Fruit fly (Drosophila melanogaster) whole organism, embryonic: ENCODE measurements around the gene CG33172.

Experiments used
- BEAF-32 ChIP-seq: fragments of 200-800 bp; sonication (Bioruptor generic); optimal IDR thresholded peaks from 3 replicates; lab custom pipeline; 2017; ENCODE audit warnings: missing biosample characterization, missing genetic modification characterization, mild to moderate bottlenecking, moderate library complexity, missing genetic modification reagents
- CG12659 ChIP-seq: fragments of 200-800 bp; sonication (Bioruptor generic); optimal IDR thresholded peaks from 3 replicates; lab custom pipeline; 2017; ENCODE audit warnings: mild to moderate bottlenecking, missing biosample characterization, missing genetic modification reagents, missing genetic modification characterization
- CG13287 ChIP-seq: fragments of 200-800 bp; sonication (Bioruptor generic); IDR thresholded peaks from 2 replicates; pipeline ENCODE4 v1.3.6; 2022; ENCODE audit warnings: missing biosample characterization, missing genetic modification characterization; ENCODE audit not compliant: partially characterized antibody
- CG14965 ChIP-seq: fragments of 200-800 bp; sonication (Bioruptor generic); optimal IDR thresholded peaks from 2 replicates; lab custom pipeline; 2016; ENCODE audit warnings: missing biosample characterization, missing genetic modification characterization, borderline replicate concordance
- CG15514 ChIP-seq: fragments of 200-800 bp; sonication (Bioruptor generic); optimal IDR thresholded peaks from 3 replicates; lab custom pipeline; 2017; ENCODE audit warnings: missing biosample characterization, missing genetic modification characterization, mild to moderate bottlenecking, moderate library complexity, missing genetic modification reagents
- CG1603 ChIP-seq: fragments of 200-800 bp; sonication (Bioruptor generic); optimal IDR thresholded peaks from 2 replicates; lab custom pipeline; 2019; ENCODE audit warnings: missing biosample characterization, mild to moderate bottlenecking, missing genetic modification characterization, moderate library complexity
- CG16813 ChIP-seq: fragments of 200-800 bp; sonication (Bioruptor generic); IDR thresholded peaks from 3 replicates; pipeline ENCODE4 v1.3.6; 2022; ENCODE audit warnings: missing biosample characterization, missing genetic modification characterization; ENCODE audit not compliant: partially characterized antibody
- CG17568 ChIP-seq: fragments of 200-800 bp; sonication (Bioruptor generic); optimal IDR thresholded peaks from 2 replicates; lab custom pipeline; 2018; ENCODE audit warnings: missing biosample characterization, mild to moderate bottlenecking, missing genetic modification characterization, moderate library complexity
- CG17802 ChIP-seq: fragments of 200-800 bp; sonication (Bioruptor generic); optimal IDR thresholded peaks from 2 replicates; lab custom pipeline; 2018; ENCODE audit warnings: missing biosample characterization, mild to moderate bottlenecking, missing genetic modification characterization, moderate library complexity
- CG18262 ChIP-seq: fragments of 200-800 bp; optimal IDR thresholded peaks from 3 replicates; lab custom pipeline; 2019; ENCODE audit warnings: missing biosample characterization, mild to moderate bottlenecking, missing genetic modification characterization, moderate library complexity
- CG2116 ChIP-seq: fragments of 200-800 bp; sonication (Bioruptor generic); optimal IDR thresholded peaks from 3 replicates; lab custom pipeline; 2018; ENCODE audit warnings: missing biosample characterization, mild to moderate bottlenecking, missing genetic modification characterization
- CG33557 ChIP-seq: fragments of 200-800 bp; sonication (Bioruptor generic); optimal IDR thresholded peaks from 2 replicates; lab custom pipeline; 2019; ENCODE audit warnings: missing biosample characterization, mild to moderate bottlenecking, missing genetic modification characterization, moderate library complexity
- CG4404 ChIP-seq: fragments of 200-800 bp; sonication (Bioruptor generic); IDR thresholded peaks from 2 replicates; pipeline ENCODE4 v1.3.6; 2022; ENCODE audit warnings: missing biosample characterization, missing genetic modification characterization
- CG6254 ChIP-seq: fragments of 200-800 bp; sonication (Bioruptor generic); optimal IDR thresholded peaks from 3 replicates; lab custom pipeline; 2017; ENCODE audit warnings: mild to moderate bottlenecking, missing biosample characterization, missing genetic modification reagents, missing genetic modification characterization
- CG7271 ChIP-seq: fragments of 200-800 bp; sonication (Bioruptor generic); optimal IDR thresholded peaks from 2 replicates; lab custom pipeline; 2018; ENCODE audit warnings: missing biosample characterization, mild to moderate bottlenecking, missing genetic modification characterization, moderate library complexity
- CG8281 ChIP-seq: fragments of 200-800 bp; sonication (Bioruptor generic); optimal IDR thresholded peaks from 2 replicates; lab custom pipeline; 2018; ENCODE audit warnings: missing biosample characterization, mild to moderate bottlenecking, missing genetic modification characterization, moderate library complexity
- CG8388 ChIP-seq: fragments of 200-800 bp; sonication (Bioruptor generic); optimal IDR thresholded peaks from 2 replicates; lab custom pipeline; 2019; ENCODE audit warnings: missing biosample characterization, mild to moderate bottlenecking, missing genetic modification characterization, moderate library complexity
- CG9727 ChIP-seq: fragments of 200-800 bp; sonication (Bioruptor generic); optimal IDR thresholded peaks from 3 replicates; lab custom pipeline; 2017; ENCODE audit warnings: missing biosample characterization, mild to moderate bottlenecking, missing genetic modification characterization
- Dll ChIP-seq: fragments of 200-800 bp; sonication (Bioruptor generic); IDR thresholded peaks from 4 replicates; pipeline ENCODE4 v1.3.6; 2022; ENCODE audit warnings: missing biosample characterization, missing genetic modification characterization; ENCODE audit not compliant: partially characterized antibody
- Dref ChIP-seq: fragments of 200-800 bp; sonication (Bioruptor generic); IDR thresholded peaks from 2 replicates; pipeline ENCODE4 v1.3.6; 2022; ENCODE audit warnings: missing biosample characterization, missing genetic modification characterization
- Gug ChIP-seq: fragments of 200-800 bp; sonication (Bioruptor generic); IDR thresholded peaks from 4 replicates; pipeline ENCODE4 v1.3.6; 2022; ENCODE audit warnings: missing biosample characterization, missing genetic modification characterization
- Mad ChIP-seq: fragments of 200-800 bp; sonication (Bioruptor generic); optimal IDR thresholded peaks from 2 replicates; lab custom pipeline; 2016; ENCODE audit warnings: missing biosample characterization, missing genetic modification characterization
- NC2α ChIP-seq: fragments of 200-800 bp; sonication (Bioruptor generic); optimal IDR thresholded peaks from 2 replicates; lab custom pipeline; 2016; ENCODE audit warnings: missing biosample characterization, missing genetic modification characterization
- NC2β ChIP-seq: fragments of 200-800 bp; sonication (Bioruptor generic); optimal IDR thresholded peaks from 2 replicates; lab custom pipeline; 2016; ENCODE audit warnings: missing biosample characterization, missing genetic modification characterization
- Oaz ChIP-seq: fragments of 200-800 bp; sonication (Bioruptor generic); IDR thresholded peaks from 2 replicates; pipeline ENCODE4 v1.3.6; 2022; ENCODE audit warnings: missing biosample characterization, missing genetic modification characterization
- Rfx ChIP-seq: fragments of 200-800 bp; sonication (Bioruptor generic); IDR thresholded peaks from 2 replicates; pipeline ENCODE4 v1.3.6; 2022; ENCODE audit warnings: missing biosample characterization, missing genetic modification characterization
- Sry-δ ChIP-seq: fragments of 200-800 bp; sonication (Bioruptor generic); optimal IDR thresholded peaks from 2 replicates; lab custom pipeline; 2016; ENCODE audit warnings: missing biosample characterization, missing genetic modification characterization
- aop ChIP-seq: fragments of 200-800 bp; sonication (Bioruptor generic); IDR thresholded peaks from 2 replicates; pipeline ENCODE4 v1.3.6; 2022; ENCODE audit warnings: missing biosample characterization, missing genetic modification characterization
- ase ChIP-seq: fragments of 200-800 bp; sonication (Bioruptor generic); IDR thresholded peaks from 3 replicates; pipeline ENCODE4 v1.3.6; 2022; ENCODE audit warnings: missing biosample characterization, missing genetic modification characterization
- bab2 ChIP-seq: fragments of 200-800 bp; sonication (Bioruptor generic); optimal IDR thresholded peaks from 2 replicates; lab custom pipeline; 2016; ENCODE audit warnings: missing biosample characterization, missing genetic modification characterization
- btn ChIP-seq: fragments of 200-800 bp; sonication (Bioruptor generic); optimal IDR thresholded peaks from 2 replicates; lab custom pipeline; 2016; ENCODE audit warnings: missing biosample characterization, missing genetic modification characterization
- ems ChIP-seq: fragments of 200-800 bp; sonication (Bioruptor generic); optimal IDR thresholded peaks from 3 replicates; lab custom pipeline; 2016; ENCODE audit warnings: missing biosample characterization, missing genetic modification characterization
- esg ChIP-seq: fragments of 200-800 bp; sonication (Bioruptor generic); conservative IDR thresholded peaks from 2 replicates; pipeline ENCODE4 v1.3.6; 2022; ENCODE audit warnings: missing biosample characterization, missing genetic modification characterization
- ftz-f1 ChIP-seq: fragments of 200-800 bp; sonication (Bioruptor generic); optimal IDR thresholded peaks from 2 replicates; lab custom pipeline; 2016; ENCODE audit warnings: missing biosample characterization, missing genetic modification characterization
- gem ChIP-seq: fragments of 200-800 bp; sonication (Bioruptor generic); optimal IDR thresholded peaks from 2 replicates; lab custom pipeline; 2019; ENCODE audit warnings: missing biosample characterization, mild to moderate bottlenecking, missing genetic modification characterization, moderate library complexity
- jigr1 ChIP-seq: fragments of 200-800 bp; sonication (Bioruptor generic); IDR thresholded peaks from 3 replicates; pipeline ENCODE4 v1.3.6; 2022; ENCODE audit warnings: missing biosample characterization, missing genetic modification characterization
- klu ChIP-seq: fragments of 200-800 bp; sonication (Bioruptor generic); IDR thresholded peaks from 2 replicates; pipeline ENCODE4 v1.3.6; 2022; ENCODE audit warnings: missing biosample characterization, missing genetic modification characterization
- lbe ChIP-seq: fragments of 200-800 bp; sonication (Bioruptor generic); optimal IDR thresholded peaks from 2 replicates; lab custom pipeline; 2016; ENCODE audit warnings: missing biosample characterization, mild to moderate bottlenecking, missing genetic modification characterization
- mld ChIP-seq: fragments of 200-800 bp; sonication (Bioruptor generic); IDR thresholded peaks from 3 replicates; pipeline ENCODE4 v1.3.6; 2022; ENCODE audit warnings: missing biosample characterization, missing genetic modification characterization; ENCODE audit not compliant: partially characterized antibody
- nerfin-1 ChIP-seq: fragments of 200-800 bp; sonication (Bioruptor generic); optimal IDR thresholded peaks from 3 replicates; lab custom pipeline; 2019; ENCODE audit warnings: missing biosample characterization, mild to moderate bottlenecking, missing genetic modification characterization, moderate library complexity
- nmo ChIP-seq: fragments of 200-800 bp; sonication (Bioruptor generic); optimal IDR thresholded peaks from 2 replicates; lab custom pipeline; 2018; ENCODE audit warnings: missing biosample characterization, mild to moderate bottlenecking, missing genetic modification characterization, moderate library complexity
- odd ChIP-seq: fragments of 200-800 bp; sonication (Bioruptor generic); optimal IDR thresholded peaks from 2 replicates; lab custom pipeline; 2017; ENCODE audit warnings: missing biosample characterization, mild to moderate bottlenecking, missing genetic modification characterization
- prd ChIP-seq, 3 experiments: fragments of >200 bp in 2 of 3; fragments of 200-800 bp in 1 of 3; sonication (Bioruptor generic) in 1 of 3; optimal IDR thresholded peaks in 2 of 3; IDR thresholded peaks in 1 of 3; 2 replicates in 2 of 3; 3 replicates in 1 of 3; pipeline versions ENCODE4 v1.3.6 to Lab custom; 2017 to 2022; ENCODE audit warnings: missing biosample characterization in 1 of 3, missing genetic modification characterization in 1 of 3
- row ChIP-seq: fragments of 200-800 bp; sonication (Bioruptor generic); IDR thresholded peaks from 3 replicates; pipeline ENCODE4 v1.3.6; 2022; ENCODE audit warnings: missing biosample characterization, missing genetic modification characterization
- tio ChIP-seq: fragments of 200-800 bp; sonication (Bioruptor generic); optimal IDR thresholded peaks from 2 replicates; lab custom pipeline; 2017; ENCODE audit warnings: missing biosample characterization, missing genetic modification characterization, inconsistent platforms
- tll ChIP-seq, 2 experiments: fragments of 200-800 bp in 1 of 2; fragments of >200 bp in 1 of 2; sonication (Bioruptor generic) in 1 of 2; optimal IDR thresholded peaks; 2 replicates each; lab custom pipeline; 2017 to 2019; ENCODE audit warnings: missing biosample characterization in 2 of 2, missing genetic modification characterization in 2 of 2, mild to moderate bottlenecking in 1 of 2, moderate library complexity in 1 of 2
- trem ChIP-seq: fragments of 200-800 bp; optimal IDR thresholded peaks from 3 replicates; lab custom pipeline; 2019; ENCODE audit warnings: missing biosample characterization, mild to moderate bottlenecking, missing genetic modification characterization, moderate library complexity
- unc-4 ChIP-seq: fragments of 200-800 bp; sonication (Bioruptor generic); IDR thresholded peaks from 2 replicates; pipeline ENCODE4 v1.3.6; 2022; ENCODE audit warnings: missing biosample characterization, missing genetic modification characterization; ENCODE audit not compliant: partially characterized antibody
- unpg ChIP-seq: fragments of 200-800 bp; sonication (Bioruptor generic); optimal IDR thresholded peaks from 3 replicates; lab custom pipeline; 2018; ENCODE audit warnings: missing biosample characterization, mild to moderate bottlenecking, missing genetic modification characterization, moderate library complexity
- wor ChIP-seq: fragments of 200-800 bp; sonication (Bioruptor generic); IDR thresholded peaks from 2 replicates; pipeline ENCODE4 v1.3.6; 2022; ENCODE audit warnings: missing biosample characterization, missing genetic modification characterization

The CG33172 gene

dm6 chrX:15737110-15737509 lies 32.4 kb upstream of the CG33172 start, which contains the start of gene Arp6 (continued):
- TF ChIP-seq Sry-δ (GFP tag; lab: Kevin White, UChicago) (peak; percentile 7), lbe (GFP tag; lab: Kevin White, UChicago) (no peak), CG2116 (GFP tag; lab: Kevin White, UChicago) (peak; percentile 40), CG14965 (GFP tag; lab: Kevin White, UChicago) (no peak), CG4404 (GFP tag; lab: Robert Waterston, UW) (no peak), esg (GFP tag; lab: Robert Waterston, UW) (no peak), CG13287 (no peak), Dref (GFP tag; lab: Robert Waterston, UW) (peak; percentile 57), BEAF-32 (GFP tag; lab: Kevin White, UChicago) (peak; percentile 32), mld (GFP tag; lab: Robert Waterston, UW) (no peak), NC2β (no peak), CG6254 (GFP tag; lab: Kevin White, UChicago) (no peak), ase (GFP tag; lab: Robert Waterston, UW) (no peak), tll (GFP tag; optimal IDR thresholded peaks at IDR 0.05; lab: Kevin White, UChicago) (no peak), CG17802 (tag; lab: Kevin White, UChicago) (no peak), prd (optimal IDR thresholded peaks at IDR 0.05; lab: Kevin White, UChicago) (no peak), prd (GFP tag; IDR thresholded peaks at IDR 0.05; lab: Robert Waterston, UW) (no peak), ftz-f1 (GFP tag; lab: Kevin White, UChicago) (no peak), Mad (GFP tag; lab: Kevin White, UChicago) (no peak), bab2 (GFP tag; lab: Kevin White, UChicago) (no peak), btn (GFP tag; lab: Kevin White, UChicago) (no peak), CG33557 (GFP tag; lab: Kevin White, UChicago) (no peak), aop (no peak), CG18262 (no peak), CG15514 (GFP tag; lab: Kevin White, UChicago) (peak; percentile 26), CG8281 (tag; lab: Kevin White, UChicago) (no peak), CG16813 (GFP tag; lab: Robert Waterston, UW) (no peak), nmo (no peak), jigr1 (GFP tag; lab: Robert Waterston, UW) (no peak), Gug (GFP tag; lab: Robert Waterston, UW) (no peak), CG7271 (tag; lab: Kevin White, UChicago) (no peak), unc-4 (GFP tag; lab: Robert Waterston, UW) (0 out of 2 replicates have a peak, but pooled peaks have one; percentile 24), row (GFP tag; lab: Robert Waterston, UW) (peak; percentile 61), CG8388 (GFP tag; lab: Kevin White, UChicago) (no peak), ems (GFP tag; lab: Kevin White, UChicago) (no peak), tio (no peak), odd (GFP tag; lab: Kevin White, UChicago) (no peak), Rfx (no peak), Oaz (GFP tag; lab: Robert Waterston, UW) (no peak), CG1603 (tag; lab: Kevin White, UChicago) (no peak), nerfin-1 (tag; lab: Kevin White, UChicago) (no peak), Dll (GFP tag; lab: Robert Waterston, UW) (0 out of 4 replicates have a peak, but pooled peaks have one; percentile 42), klu (GFP tag; lab: Robert Waterston, UW) (no peak), CG9727 (no peak), wor (GFP tag; lab: Robert Waterston, UW) (no peak), unpg (GFP tag; lab: Kevin White, UChicago) (no peak), CG17568 (no peak), CG12659 (no peak), gem (tag; lab: Kevin White, UChicago) (no peak), trem (tag; lab: Kevin White, UChicago) (peak; percentile 29), NC2α (GFP tag; lab: Kevin White, UChicago) (no peak)
